Fruit fly (Drosophila melanogaster) whole organism, pupa: ENCODE data around the gene Eip75B.

Experiments used
- CG10348 ChIP-seq: fragments of 200-800 bp; sonication (Bioruptor generic); IDR thresholded peaks from 2 replicates; pipeline ENCODE4 v1.3.6; 2022; ENCODE audit warnings: missing biosample characterization, missing genetic modification characterization
- CG12605 ChIP-seq: fragments of 200-800 bp; sonication (Bioruptor generic); IDR thresholded peaks from 2 replicates; pipeline ENCODE4 v1.3.6; 2022; ENCODE audit warnings: missing biosample characterization, missing genetic modification characterization
- CG13204 ChIP-seq: fragments of 200-800 bp; sonication (Bioruptor generic); optimal IDR thresholded peaks from 2 replicates; lab custom pipeline; 2018; ENCODE audit warnings: missing biosample characterization, mild to moderate bottlenecking, missing genetic modification characterization, moderate library complexity
- CG14655 ChIP-seq: fragments of 200-800 bp; sonication (Bioruptor generic); optimal IDR thresholded peaks from 3 replicates; lab custom pipeline; 2017; ENCODE audit warnings: mild to moderate bottlenecking, missing biosample characterization, missing genetic modification reagents, missing genetic modification characterization
- CG15710 ChIP-seq: fragments of 200-800 bp; sonication (Bioruptor generic); optimal IDR thresholded peaks from 2 replicates; lab custom pipeline; 2018; ENCODE audit warnings: missing biosample characterization, mild to moderate bottlenecking, missing genetic modification characterization, moderate library complexity
- CG17806 ChIP-seq: fragments of 200-800 bp; sonication (Bioruptor generic); optimal IDR thresholded peaks from 2 replicates; lab custom pipeline; 2018; ENCODE audit warnings: missing biosample characterization, mild to moderate bottlenecking, missing genetic modification characterization, moderate library complexity
- CG32121 ChIP-seq: fragments of 200-800 bp; sonication (Bioruptor generic); IDR thresholded peaks from 2 replicates; pipeline ENCODE4 v1.3.6; 2022; ENCODE audit warnings: missing biosample characterization, missing genetic modification characterization
- CG34367 ChIP-seq: fragments of 200-800 bp; sonication (Bioruptor generic); optimal IDR thresholded peaks from 2 replicates; lab custom pipeline; 2018; ENCODE audit warnings: missing biosample characterization, mild to moderate bottlenecking, missing genetic modification characterization
- CG4496 ChIP-seq: fragments of 200-800 bp; sonication (Bioruptor generic); IDR thresholded peaks from 3 replicates; pipeline ENCODE4 v1.3.6; 2022; ENCODE audit warnings: missing biosample characterization, missing genetic modification characterization
- CG8159 ChIP-seq: fragments of 200-800 bp; sonication (Bioruptor generic); optimal IDR thresholded peaks from 3 replicates; lab custom pipeline; 2018; ENCODE audit warnings: missing biosample characterization, mild to moderate bottlenecking, missing genetic modification characterization, moderate library complexity
- CG8301 ChIP-seq: fragments of 200-800 bp; sonication (Bioruptor generic); optimal IDR thresholded peaks from 2 replicates; lab custom pipeline; 2018; ENCODE audit warnings: missing biosample characterization, mild to moderate bottlenecking, missing genetic modification characterization
- CG9948 ChIP-seq: fragments of 200-800 bp; sonication (Bioruptor generic); optimal IDR thresholded peaks from 2 replicates; lab custom pipeline; 2018; ENCODE audit warnings: missing biosample characterization, mild to moderate bottlenecking, missing genetic modification characterization, moderate library complexity
- D1 ChIP-seq: fragments of 200-800 bp; sonication (Bioruptor generic); optimal IDR thresholded peaks from 2 replicates; lab custom pipeline; 2018; ENCODE audit warnings: missing biosample characterization, mild to moderate bottlenecking, missing genetic modification characterization, moderate library complexity
- EcR ChIP-seq: fragments of 200-800 bp; sonication (Bioruptor generic); optimal IDR thresholded peaks from 3 replicates; lab custom pipeline; 2019; ENCODE audit warnings: missing biosample characterization, missing genetic modification characterization, mild to moderate bottlenecking, moderate library complexity, missing genetic modification reagents
- Ets98B ChIP-seq: fragments of 200-800 bp; sonication (Bioruptor generic); IDR thresholded peaks from 2 replicates; pipeline ENCODE4 v1.3.6; 2022; ENCODE audit warnings: missing biosample characterization, missing genetic modification characterization
- Pif1A ChIP-seq: fragments of 200-800 bp; sonication (Bioruptor generic); optimal IDR thresholded peaks from 3 replicates; lab custom pipeline; 2016; ENCODE audit warnings: missing biosample characterization, missing genetic modification characterization
- Pif1B ChIP-seq: fragments of 200-800 bp; sonication (Bioruptor generic); optimal IDR thresholded peaks from 3 replicates; lab custom pipeline; 2016; ENCODE audit warnings: missing biosample characterization, missing genetic modification characterization
- Snoo ChIP-seq: fragments of 200-800 bp; sonication (Bioruptor generic); optimal IDR thresholded peaks from 3 replicates; lab custom pipeline; 2017; ENCODE audit warnings: missing biosample characterization, mild to moderate bottlenecking, missing genetic modification characterization, inconsistent platforms
- fd96Ca ChIP-seq: fragments of 200-800 bp; sonication (Bioruptor generic); IDR thresholded peaks from 3 replicates; pipeline ENCODE4 v1.3.6; 2022; ENCODE audit warnings: missing biosample characterization, missing genetic modification characterization
- gl ChIP-seq: fragments of 200-800 bp; sonication (Bioruptor generic); optimal IDR thresholded peaks from 2 replicates; lab custom pipeline; 2018; ENCODE audit warnings: missing biosample characterization, mild to moderate bottlenecking, missing genetic modification characterization
- rn ChIP-seq: fragments of 200-800 bp; sonication (Bioruptor generic); IDR thresholded peaks from 2 replicates; pipeline ENCODE4 v1.3.6; 2022; ENCODE audit warnings: missing biosample characterization, missing genetic modification characterization

Eip75B gene

dm6 chr3L:18105343-18106020 is 41.0 kb upstream of the Eip75B start:
- TF ChIP-seq CG12605 (0 out of 2 replicates have a peak, but pooled peaks have one; percentile 15), Ets98B (GFP tag; lab: Robert Waterston, UW) (peak; percentile 28; the same call in 1 of the 2 replicates), CG17806 (tag; lab: Kevin White, UChicago) (no peak), EcR (GFP tag; lab: Kevin White, UChicago) (peak; percentile 48), CG14655 (GFP tag; lab: Kevin White, UChicago) (no peak)
- TF ChIP-seq, all 21 proteins: peak for 3

DNA sequence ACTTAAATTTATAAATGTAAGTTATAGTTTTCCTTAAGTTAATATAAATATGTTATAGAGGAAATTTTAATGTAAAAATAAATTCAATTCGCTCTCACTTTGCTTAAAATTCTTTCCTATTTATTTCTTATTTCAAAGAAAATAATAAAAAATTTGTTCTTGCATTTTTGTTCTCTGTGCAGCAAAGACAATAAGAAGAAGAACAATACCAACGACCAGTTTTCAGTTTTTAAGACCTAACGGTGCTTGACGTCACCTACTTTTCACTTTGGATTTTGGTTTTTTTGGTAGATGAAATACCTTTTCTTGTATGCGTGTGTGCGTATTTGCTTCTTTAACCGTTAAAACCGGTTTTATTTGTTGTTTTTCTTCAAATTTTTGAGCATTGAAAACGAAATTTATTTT is 37.7 kb upstream of the Eip75B start:
- TF ChIP-seq CG15710 (tag; lab: Kevin White, UChicago) (no peak), Snoo (tag; lab: Kevin White, UChicago) (peak; percentile 7)

DNA sequence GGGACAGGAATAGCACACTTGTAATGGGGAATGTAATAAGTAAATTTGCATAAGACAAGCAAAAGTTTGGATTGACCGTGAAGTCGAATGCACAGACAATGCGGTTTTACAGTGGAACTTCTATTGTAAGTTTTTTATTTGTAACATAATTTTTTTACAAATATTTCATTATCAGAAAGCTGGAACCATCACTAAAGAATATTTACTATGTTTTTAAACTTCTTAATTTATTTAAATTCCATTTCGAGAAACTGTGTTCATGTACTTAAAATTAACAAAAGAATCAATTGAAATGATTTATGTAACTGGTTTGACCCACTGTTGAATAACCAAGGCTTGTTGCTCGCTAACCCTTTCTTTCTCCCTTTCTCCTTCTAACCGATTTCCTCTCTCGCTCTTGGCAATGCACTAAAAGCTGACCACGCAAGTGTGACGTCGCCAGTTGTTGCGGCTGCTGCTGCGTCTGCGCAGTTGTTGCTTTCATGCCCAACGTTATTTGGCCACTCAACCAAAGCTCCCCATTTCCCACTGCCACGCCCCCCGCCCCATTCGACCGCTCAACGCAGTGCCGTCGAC is 37.0 kb upstream of the Eip75B start:
- TF ChIP-seq Ets98B (GFP tag; lab: Robert Waterston, UW) (no peak), Snoo (tag; lab: Kevin White, UChicago) (no peak), CG8301 (tag; lab: Kevin White, UChicago) (no peak), CG34367 (tag; lab: Kevin White, UChicago) (no peak), CG8159 (tag; lab: Kevin White, UChicago) (peak; percentile 14), CG10348 (no peak), CG14655 (GFP tag; lab: Kevin White, UChicago) (peak; percentile 26), Pif1B (GFP tag; lab: Kevin White, UChicago) (peak; percentile 16)

DNA sequence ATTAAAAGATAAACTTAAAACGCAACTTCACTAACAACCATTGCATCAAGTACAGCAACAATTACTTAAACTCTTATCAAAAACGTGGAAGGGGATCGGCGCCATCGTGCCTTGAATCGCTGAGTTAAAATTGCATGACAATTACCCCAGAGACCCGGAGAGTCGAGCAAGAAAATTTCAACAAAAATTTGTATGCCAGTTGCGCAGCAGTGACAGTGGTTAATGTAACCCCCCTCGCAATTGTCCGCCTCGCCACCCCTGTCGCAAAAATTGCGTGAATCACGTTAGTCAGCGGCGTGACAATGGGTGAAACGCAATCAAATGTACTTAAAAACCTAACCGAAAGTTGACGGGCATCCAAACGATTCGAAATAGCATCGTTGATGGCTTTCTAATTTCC is 35.2 kb upstream of the Eip75B start:
- TF ChIP-seq CG34367 (tag; lab: Kevin White, UChicago) (no peak), CG32121 (GFP tag; lab: Robert Waterston, UW) (peak; percentile 19; the same call in 1 of the 2 replicates), CG10348 (no peak), Snoo (tag; lab: Kevin White, UChicago) (peak; percentile 1), Pif1B (GFP tag; lab: Kevin White, UChicago) (no peak), CG12605 (0 out of 2 replicates have a peak, but pooled peaks have one; percentile 10), CG17806 (tag; lab: Kevin White, UChicago) (peak; percentile 1), CG15710 (tag; lab: Kevin White, UChicago) (peak; percentile 2), gl (tag; lab: Kevin White, UChicago) (no peak), Ets98B (GFP tag; lab: Robert Waterston, UW) (peak; percentile 31), CG8301 (tag; lab: Kevin White, UChicago) (no peak), CG13204 (no peak), CG4496 (GFP tag; lab: Robert Waterston, UW) (peak; percentile 59), CG9948 (tag; lab: Kevin White, UChicago) (no peak)

DNA sequence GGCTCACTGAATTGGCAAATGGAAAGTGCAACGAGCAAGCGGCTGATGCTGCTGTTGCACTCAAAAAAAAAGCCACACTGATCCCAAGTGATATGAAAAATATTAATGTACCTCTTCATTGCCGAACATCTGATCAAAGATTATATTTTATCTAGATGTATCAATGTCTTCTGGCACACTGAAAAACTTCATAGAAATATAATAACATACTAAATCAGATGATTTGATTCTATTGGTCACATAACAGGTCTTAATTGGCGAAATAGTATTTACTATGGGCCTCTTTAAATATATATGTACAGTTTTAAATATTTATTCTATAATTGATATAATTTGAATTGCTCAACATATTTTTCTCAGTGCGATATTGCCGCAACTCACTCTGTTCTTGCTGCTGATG is 32.2 kb upstream of the Eip75B start:
- TF ChIP-seq CG8301 (tag; lab: Kevin White, UChicago) (peak; percentile 84), Pif1B (GFP tag; lab: Kevin White, UChicago) (peak; percentile 20), EcR (GFP tag; lab: Kevin White, UChicago) (no peak), Snoo (tag; lab: Kevin White, UChicago) (no peak), Pif1A (GFP tag; lab: Kevin White, UChicago) (peak; percentile 37), CG15710 (tag; lab: Kevin White, UChicago) (no peak), CG12605 (0 out of 2 replicates have a peak, but pooled peaks have one; percentile 38), CG17806 (tag; lab: Kevin White, UChicago) (peak; percentile 37), CG14655 (GFP tag; lab: Kevin White, UChicago) (peak; percentile 89), CG34367 (tag; lab: Kevin White, UChicago) (no peak), CG13204 (no peak), rn (GFP tag; lab: Robert Waterston, UW) (no peak), CG9948 (tag; lab: Kevin White, UChicago) (peak; percentile 52), CG4496 (GFP tag; lab: Robert Waterston, UW) (no peak), Ets98B (GFP tag; lab: Robert Waterston, UW) (no peak), CG32121 (GFP tag; lab: Robert Waterston, UW) (0 out of 2 replicates have a peak, but pooled peaks have one; percentile 15), D1 (tag; lab: Kevin White, UChicago) (no peak), gl (tag; lab: Kevin White, UChicago) (no peak), CG8159 (tag; lab: Kevin White, UChicago) (no peak), fd96Ca (no peak), CG10348 (no peak)
- TF ChIP-seq, all 21 proteins: peak for 8

DNA sequence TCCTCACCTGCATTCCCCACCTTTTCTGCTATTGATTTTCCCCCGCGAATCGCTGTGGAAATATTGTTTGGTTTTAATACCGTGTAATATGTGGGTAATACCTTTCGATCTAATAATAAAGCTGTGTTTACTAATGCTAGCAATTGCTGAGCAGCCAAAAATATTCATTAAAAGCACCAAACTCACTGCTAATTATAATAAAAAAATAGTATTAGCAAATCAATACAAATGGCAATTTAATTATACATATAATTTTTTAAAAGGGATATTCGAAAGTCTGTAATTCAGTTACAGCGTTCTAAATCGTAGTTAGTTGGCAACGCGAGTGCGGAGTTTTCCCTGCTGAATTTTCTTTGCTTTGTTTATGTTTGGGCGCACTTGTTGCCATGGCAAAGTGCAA is 29.4 kb upstream of the Eip75B start:
- no peak for TF ChIP-seq CG14655 (GFP tag; lab: Kevin White, UChicago)
- TF ChIP-seq CG8301 (tag; lab: Kevin White, UChicago), result peak; percentile 10
- peak; percentile 24; the same call in 1 of the 2 replicates for TF ChIP-seq CG32121 (GFP tag; lab: Robert Waterston, UW)
- no peak for TF ChIP-seq CG17806 (tag; lab: Kevin White, UChicago)
- TF ChIP-seq D1 (tag; lab: Kevin White, UChicago), result no peak
- no peak for TF ChIP-seq rn (GFP tag; lab: Robert Waterston, UW)
